Fruit fly (Drosophila melanogaster): ENCODE results near the gene CG6985.
A peak's percentile ranks its signal among the peaks of the same experiment; 100 is the strongest.

CG6985 gene

DNA sequence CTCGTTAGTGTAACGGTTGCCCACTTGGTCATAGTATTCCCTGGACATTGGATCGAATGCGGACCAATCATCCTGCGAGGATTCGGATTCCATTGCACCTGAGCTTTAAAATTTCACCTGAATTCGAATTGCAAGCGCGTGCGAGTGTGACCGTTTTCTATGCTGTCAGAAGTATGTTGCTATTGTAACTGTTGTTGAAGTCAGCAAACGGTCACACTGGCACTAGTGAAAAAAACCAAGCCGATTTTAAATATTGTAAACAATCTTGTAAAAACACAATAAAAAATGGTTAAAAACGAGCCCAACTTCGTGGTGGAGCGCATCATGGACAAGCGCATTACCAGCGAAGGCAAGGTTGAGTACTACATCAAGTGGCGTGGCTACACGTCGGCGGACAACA, 4.5 kb downstream of the CG6985 start, which contains the start of the genes vret and HP1c (continued):
- TF ChIP-seq CG17186 (GFP tag; optimal IDR thresholded peaks at IDR 0.05) (peak; percentile 50), CG17359 (tag; optimal IDR thresholded peaks at IDR 0.05) (no peak), E2f2 (GFP tag; IDR thresholded peaks at IDR 0.05) (peak; percentile 90), CG3847 (GFP tag; IDR thresholded peaks at IDR 0.05) (peak; percentile 59), amos (GFP tag; IDR thresholded peaks at IDR 0.05; ENCODE audit: partially characterized antibody) (peak; percentile 33; the same call in 1 of the 2 replicates), trem (tag; optimal IDR thresholded peaks at IDR 0.05) (peak; percentile 53), Kr (GFP tag; optimal IDR thresholded peaks at IDR 0.05) (no peak), phol (tag; optimal IDR thresholded peaks at IDR 0.05) (peak; percentile 23), HmgZ (tag; optimal IDR thresholded peaks at IDR 0.05) (peak; percentile 32), CG34224 (GFP tag; IDR thresholded peaks at IDR 0.05; ENCODE audit: partially characterized antibody) (peak; percentile 37; the same call in 1 of the 3 replicates), Aef1 (GFP tag; IDR thresholded peaks at IDR 0.05) (peak; percentile 68), Sry-δ (GFP tag; optimal IDR thresholded peaks at IDR 0.05) (peak; percentile 24), Opbp (GFP tag; IDR thresholded peaks at IDR 0.05; ENCODE audit: partially characterized antibody) (peak; percentile 46; the same call in 1 of the 3 replicates), Med (GFP tag) (peak; percentile 76), CG1602 (GFP tag; optimal IDR thresholded peaks at IDR 0.05) (no peak), MESR4 (GFP tag; optimal IDR thresholded peaks at IDR 0.05) (peak; percentile 84), Bteb2 (GFP tag; optimal IDR thresholded peaks at IDR 0.05) (no peak), CG7963 (GFP tag; IDR thresholded peaks at IDR 0.05; ENCODE audit: partially characterized antibody) (0 out of 3 replicates have a peak, but pooled peaks have one; percentile 13), CG30020 (tag; optimal IDR thresholded peaks at IDR 0.05) (peak; percentile 17), pzg (GFP tag; optimal IDR thresholded peaks at IDR 0.05) (peak; percentile 78)

DNA sequence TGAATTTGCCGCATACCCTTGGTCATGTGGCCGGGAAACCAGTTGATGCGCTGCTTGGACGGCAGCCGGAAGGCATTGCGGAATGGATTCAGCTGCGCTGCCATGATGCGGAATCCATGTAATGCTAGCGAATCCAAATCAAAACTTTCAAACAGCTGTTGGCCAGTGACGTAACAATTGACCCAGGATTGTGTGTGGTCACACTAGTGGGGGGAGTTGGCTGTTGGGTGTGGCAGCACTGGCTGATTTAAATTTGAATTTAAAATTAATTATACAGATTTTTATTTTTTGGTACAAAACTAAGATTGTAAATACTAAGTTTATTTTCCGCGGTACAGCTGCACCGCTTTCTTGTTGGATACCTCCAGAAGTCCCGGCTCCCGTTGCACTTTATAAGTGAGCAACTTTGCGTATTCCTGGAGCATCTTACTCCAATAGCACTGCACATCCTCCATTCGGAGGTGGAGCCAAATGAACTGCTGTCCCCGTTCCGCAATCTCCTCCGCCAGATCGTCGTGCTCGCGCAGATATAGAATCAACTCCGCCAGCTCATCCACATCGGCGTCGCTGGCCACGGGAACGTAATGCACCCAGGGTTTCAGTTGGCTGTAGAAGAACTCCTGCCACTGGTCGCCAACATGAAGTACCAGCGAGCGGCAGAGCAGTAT, 6.6 kb downstream of the CG6985 start, which contains the start of gene CG17141:
TSS of gene CG17141 (minus strand) at position 177 of the 668 bp plus-strand sequence.
- TF ChIP-seq CG1647 (GFP tag; optimal IDR thresholded peaks at IDR 0.05) (no peak), scrt (GFP tag; optimal IDR thresholded peaks at IDR 0.05) (no peak), dan (GFP tag; IDR thresholded peaks at IDR 0.05) (no peak), CG7556 (GFP tag; optimal IDR thresholded peaks at IDR 0.05) (no peak), nau (GFP tag; optimal IDR thresholded peaks at IDR 0.05) (no peak), nerfin-2 (GFP tag; IDR thresholded peaks at IDR 0.05; ENCODE audit: partially characterized antibody) (no peak), CG1602 (GFP tag; optimal IDR thresholded peaks at IDR 0.05) (no peak), Spps (tag; optimal IDR thresholded peaks at IDR 0.05) (no peak), pan (optimal IDR thresholded peaks at IDR 0.05) (no peak), pan (GFP tag; optimal IDR thresholded peaks at IDR 0.05 in 1 of 2, IDR thresholded peaks at IDR 0.05 in 1 of 2) (no peak), row (GFP tag; IDR thresholded peaks at IDR 0.05) (peak; percentile 12; the same call in 1 of the 3 replicates), CG10209 (GFP tag; optimal IDR thresholded peaks at IDR 0.05) (no peak), corto (GFP tag; optimal IDR thresholded peaks at IDR 0.05) (no peak), CG10267 (tag; optimal IDR thresholded peaks at IDR 0.05) (no peak), CG15601 (tag; optimal IDR thresholded peaks at IDR 0.05) (no peak), CG3838 (GFP tag; optimal IDR thresholded peaks at IDR 0.05) (no peak), Bdp1 (GFP tag; optimal IDR thresholded peaks at IDR 0.05) (no peak), CG7745 (tag; optimal IDR thresholded peaks at IDR 0.05) (no peak), CG9817 (tag; optimal IDR thresholded peaks at IDR 0.05) (no peak), knrl (GFP tag; IDR thresholded peaks at IDR 0.05; ENCODE audit: partially characterized antibody) (peak; percentile 43; the same call in 1 of the 3 replicates), CG30020 (tag; optimal IDR thresholded peaks at IDR 0.05) (no peak), CG32772 (GFP tag; IDR thresholded peaks at IDR 0.05) (no peak), lmd (GFP tag; IDR thresholded peaks at IDR 0.05) (no peak), CrebB (tag; optimal IDR thresholded peaks at IDR 0.05) (peak; percentile 21), danr (GFP tag; IDR thresholded peaks at IDR 0.05) (no peak), schlank (tag; optimal IDR thresholded peaks at IDR 0.05) (no peak), CG4360 (GFP tag; IDR thresholded peaks at IDR 0.05) (no peak), CG8478 (optimal IDR thresholded peaks at IDR 0.05) (no peak), Sin3A (optimal IDR thresholded peaks at IDR 0.05) (peak; percentile 22), wdn (GFP tag; IDR thresholded peaks at IDR 0.05) (no peak), CG4617 (GFP tag; optimal IDR thresholded peaks at IDR 0.05; ENCODE audit: borderline replicate concordance) (peak; percentile 28)
